Worm (Caenorhabditis elegans): Measurements from ENCODE around the gene T02D1.4.

ce11 chrIV:17376127-17376526, 23.4 kb upstream of the T02D1.4 start, which contains the start of gene haf-1:
- TF ChIP-seq dve-1 (tag; optimal IDR thresholded peaks at IDR 0.05; ENCODE audit: insufficient read depth) (no peak), lin-13 (GFP tag; optimal IDR thresholded peaks at IDR 0.05) (no peak), nhr-10 (tag; optimal IDR thresholded peaks at IDR 0.05) (no peak), unc-39 (tag; optimal IDR thresholded peaks at IDR 0.05) (no peak)
